Worm (Caenorhabditis elegans) whole organism, early embryonic: Measurements from ENCODE around the gene nhr-99.

ENCODE experiments used
- F13C5.2 ChIP-seq: sonication (generic microtip); optimal IDR thresholded peaks from 2 replicates; lab custom pipeline; 2017; ENCODE audit warnings: mild to moderate bottlenecking, missing genetic modification characterization, inconsistent platforms, missing compliant biosample characterization
- aly-1 ChIP-seq: sonication (generic microtip); optimal IDR thresholded peaks from 2 replicates; lab custom pipeline; 2016; ENCODE audit warnings: missing genetic modification characterization, missing compliant biosample characterization
- ama-1 ChIP-seq: fragments of 150-350 bp; optimal IDR thresholded peaks from 2 replicates; lab custom pipeline; 2014
- ceh-13 ChIP-seq: fragments of 200-800 bp; sonication (Bioruptor generic); optimal IDR thresholded peaks from 2 replicates; lab custom pipeline; 2018; ENCODE audit warnings: mild to moderate bottlenecking, missing genetic modification characterization, missing compliant biosample characterization
- ceh-36 ChIP-seq: sonication (generic microtip); optimal IDR thresholded peaks from 2 replicates; lab custom pipeline; 2016; ENCODE audit warnings: missing genetic modification characterization, inconsistent platforms, missing compliant biosample characterization
- hmbx-1 ChIP-seq: sonication (generic microtip); optimal IDR thresholded peaks from 2 replicates; lab custom pipeline; 2016; ENCODE audit warnings: mild to moderate bottlenecking, missing genetic modification characterization, missing compliant biosample characterization
- hmg-4 ChIP-seq: fragments of 200-800 bp; sonication (Bioruptor generic); optimal IDR thresholded peaks from 2 replicates; lab custom pipeline; 2018; ENCODE audit warnings: mild to moderate bottlenecking, missing genetic modification characterization, missing compliant biosample characterization
- hnd-1 ChIP-seq: sonication (generic microtip); optimal IDR thresholded peaks from 2 replicates; lab custom pipeline; 2016; ENCODE audit warnings: missing genetic modification characterization, missing compliant biosample characterization
- scrt-1 ChIP-seq: fragments of 200-800 bp; sonication (Bioruptor generic); IDR thresholded peaks from 2 replicates; pipeline ENCODE4 v1.3.6; 2022; ENCODE audit warnings: missing genetic modification characterization, missing compliant biosample characterization
- tra-4 ChIP-seq: sonication (generic microtip); optimal IDR thresholded peaks from 2 replicates; lab custom pipeline; 2017; ENCODE audit warnings: missing genetic modification characterization, missing compliant biosample characterization

DNA sequence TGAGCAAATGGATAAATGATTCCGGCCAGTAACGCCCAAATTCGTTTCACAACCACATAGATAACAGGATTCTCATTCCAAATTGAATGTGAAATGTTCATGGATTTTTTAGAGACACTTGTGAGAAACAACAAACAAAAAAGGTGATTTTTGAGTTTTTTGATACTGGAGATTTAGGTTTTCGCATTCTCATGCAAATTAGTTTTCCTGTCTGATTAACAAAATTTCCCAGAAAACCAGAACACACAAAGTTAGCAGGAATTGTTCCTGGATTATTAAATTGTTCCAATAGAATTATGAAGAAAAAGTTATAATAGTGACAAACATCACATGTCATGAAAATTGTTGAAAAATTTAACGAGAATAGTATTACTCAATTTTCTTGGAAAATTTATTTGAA lies 31.4 kb upstream of the nhr-99 start, which contains the start of gene srh-33:
- TF ChIP-seq scrt-1 (GFP tag; lab: Robert Waterston, UW) (no peak), aly-1 (tag; lab: Kevin White, UChicago) (no peak), ama-1 (lab: Kevin White, UChicago) (no peak), ceh-36 (tag; lab: Kevin White, UChicago) (no peak), hnd-1 (no peak), tra-4 (tag; lab: Kevin White, UChicago) (no peak), hmg-4 (GFP tag; lab: Kevin White, UChicago) (no peak), ceh-13 (GFP tag; lab: Kevin White, UChicago) (no peak), F13C5.2 (tag; lab: Kevin White, UChicago) (no peak), hmbx-1 (tag; lab: Kevin White, UChicago) (no peak)
